Worm (Caenorhabditis elegans) whole organism, L1 larva: Measurements from ENCODE around the gene sng-1.

ENCODE experiments used
- ama-1 ChIP-seq: fragments of 150-350 bp; optimal IDR thresholded peaks from 2 replicates; lab custom pipeline; 2014
- fos-1 ChIP-seq: fragments of 150-350 bp; optimal IDR thresholded peaks from 2 replicates; lab custom pipeline; 2014; ENCODE audit warnings: missing biosample characterization, missing genetic modification characterization
- lin-13 ChIP-seq: fragments of 150-350 bp; optimal IDR thresholded peaks from 2 replicates; lab custom pipeline; 2014; ENCODE audit warnings: missing biosample characterization, missing genetic modification reagents, missing genetic modification characterization
- nhr-11 ChIP-seq: fragments of 150-350 bp; optimal IDR thresholded peaks from 2 replicates; lab custom pipeline; 2014; ENCODE audit warnings: missing biosample characterization, missing genetic modification characterization
- nhr-76 ChIP-seq: sonication (generic microtip); optimal IDR thresholded peaks from 2 replicates; lab custom pipeline; 2017; ENCODE audit warnings: missing biosample characterization, missing genetic modification characterization
- pqm-1 ChIP-seq: sonication (generic microtip); optimal IDR thresholded peaks from 3 replicates; lab custom pipeline; 2017; ENCODE audit warnings: missing biosample characterization, missing genetic modification characterization
- skn-1 ChIP-seq: fragments of 150-350 bp; optimal IDR thresholded peaks from 2 replicates; lab custom pipeline; 2014; ENCODE audit warnings: missing biosample characterization, missing genetic modification characterization
- sptf-1 ChIP-seq: fragments of 150-350 bp; optimal IDR thresholded peaks from 2 replicates; lab custom pipeline; 2014; ENCODE audit warnings: missing biosample characterization, missing genetic modification characterization

ce11 chrX:7320115-7320711 lies 7.2 kb upstream of the sng-1 start, which contains the start of gene spp-5:
- no peak for TF ChIP-seq lin-13
- TF ChIP-seq nhr-11 (tag; lab: Kevin White, UChicago), result no peak
- no peak for TF ChIP-seq pqm-1 (tag; lab: Kevin White, UChicago)
- no peak for TF ChIP-seq skn-1 (tag; lab: Kevin White, UChicago)
- no peak for TF ChIP-seq sptf-1 (tag; lab: Kevin White, UChicago)
- TF ChIP-seq nhr-76 (tag; lab: Kevin White, UChicago), result no peak
- TF ChIP-seq ama-1 (lab: Kevin White, UChicago), result no peak
- no peak for TF ChIP-seq fos-1
